Worm (Caenorhabditis elegans) whole organism, early embryonic: ENCODE data around the gene Y58A7A.4.

ENCODE experiments used
- ama-1 ChIP-seq: fragments of 150-350 bp; optimal IDR thresholded peaks from 2 replicates; lab custom pipeline; 2014
- hnd-1 ChIP-seq: sonication (generic microtip); optimal IDR thresholded peaks from 2 replicates; lab custom pipeline; 2016; ENCODE audit warnings: missing genetic modification characterization, missing compliant biosample characterization
- tbx-37 ChIP-seq: fragments of 200-800 bp; sonication (Bioruptor generic); conservative IDR thresholded peaks from 2 replicates; pipeline ENCODE4 v1.3.6; 2022; ENCODE audit warnings: missing genetic modification reagents, missing genetic modification characterization, missing compliant biosample characterization

- TF ChIP-seq ama-1 (lab: Kevin White, UChicago), result no peak
- TF ChIP-seq hnd-1 (tag; lab: Kevin White, UChicago), result no peak
- no peak for TF ChIP-seq tbx-37 (GFP tag; lab: Robert Waterston, UW)
These were observed 17.4 kb downstream of the Y58A7A.4 start for ce11 chrV:5067390-5067789.
